Fruit fly (Drosophila melanogaster): Measurements from ENCODE around the gene mora.

mora gene

DNA sequence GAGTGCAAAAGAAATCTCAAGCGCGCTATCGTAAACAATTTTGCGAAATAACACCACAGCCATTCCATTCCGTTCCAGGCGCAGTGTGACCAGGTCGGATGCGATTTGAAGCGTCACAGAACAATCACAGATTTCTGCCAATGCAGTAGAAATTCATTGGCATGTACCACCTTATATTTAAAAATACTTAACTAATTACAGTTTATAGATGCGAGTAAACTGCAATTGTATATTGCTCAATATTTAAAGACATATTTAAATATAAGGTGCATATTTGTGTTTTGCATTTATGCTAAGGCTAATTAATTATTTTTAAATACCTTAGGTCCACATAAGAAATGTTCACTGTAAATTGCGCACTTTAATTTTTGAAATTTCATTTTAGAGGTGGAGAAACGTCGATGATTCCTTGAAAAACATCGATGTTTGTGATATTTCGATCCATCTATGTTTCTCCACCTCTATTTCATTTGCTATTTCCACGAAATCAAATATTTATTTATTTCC is 7.3 kb downstream of the mora start, which contains the start of the genes SMC6 and CG6204 (continued):
- TF ChIP-seq CG6276 (GFP tag; optimal IDR thresholded peaks at IDR 0.05), result no peak
- TF ChIP-seq CG11762 (GFP tag; optimal IDR thresholded peaks at IDR 0.05; ENCODE audit: insufficient read depth), result peak; percentile 97
- TF ChIP-seq CG8119 (GFP tag; IDR thresholded peaks at IDR 0.05), result peak; percentile 96
- TF ChIP-seq Met (GFP tag; optimal IDR thresholded peaks at IDR 0.05), result peak; percentile 97
- TF ChIP-seq Smox (GFP tag; optimal IDR thresholded peaks at IDR 0.05), result peak; percentile 95
- TF ChIP-seq acj6 (GFP tag; optimal IDR thresholded peaks at IDR 0.05), result peak; percentile 96
- TF ChIP-seq net (GFP tag; optimal IDR thresholded peaks at IDR 0.05), result peak; percentile 90
- peak; percentile 96 for TF ChIP-seq CG3919 (GFP tag; optimal IDR thresholded peaks at IDR 0.05)
- peak; percentile 96 for TF ChIP-seq Sox15 (GFP tag; optimal IDR thresholded peaks at IDR 0.05)
- peak; percentile 95 for TF ChIP-seq CG10631 (GFP tag; optimal IDR thresholded peaks at IDR 0.05)
- TF ChIP-seq CG8319 (GFP tag; optimal IDR thresholded peaks at IDR 0.05), result peak; percentile 92
- peak; percentile 94 for TF ChIP-seq CG34406 (GFP tag; optimal IDR thresholded peaks at IDR 0.05)
- peak; percentile 83 for TF ChIP-seq CG6854 (GFP tag; optimal IDR thresholded peaks at IDR 0.05)
- peak; percentile 97 for TF ChIP-seq eg (GFP tag; IDR thresholded peaks at IDR 0.05)

DNA sequence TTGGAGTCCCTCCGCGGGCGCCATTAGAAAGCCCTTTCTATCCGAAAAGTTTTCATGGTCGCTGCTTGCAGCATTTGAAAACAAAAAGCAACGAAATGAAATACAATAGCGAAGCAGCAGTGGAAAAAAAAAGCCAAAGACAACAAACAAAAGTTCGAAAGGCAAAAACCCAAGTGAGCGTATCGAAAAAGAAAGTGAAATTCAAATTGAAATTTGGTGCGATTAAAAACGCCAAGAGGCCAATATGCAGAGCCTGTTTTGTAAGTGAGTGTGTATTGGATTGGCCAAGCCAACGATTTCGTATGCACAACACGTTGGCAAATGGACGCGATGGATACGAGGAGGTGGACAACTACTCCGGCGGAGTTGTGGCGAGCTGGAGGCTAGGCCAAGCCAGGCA is 16.6 kb downstream of the mora start:
- TF ChIP-seq OdsH (GFP tag; optimal IDR thresholded peaks at IDR 0.05), result no peak
- peak; percentile 13; the same call in 1 of the 3 replicates for TF ChIP-seq eg (GFP tag; IDR thresholded peaks at IDR 0.05)
- peak; percentile 70 for TF ChIP-seq Blimp-1 (GFP tag; optimal IDR thresholded peaks at IDR 0.05)

DNA sequence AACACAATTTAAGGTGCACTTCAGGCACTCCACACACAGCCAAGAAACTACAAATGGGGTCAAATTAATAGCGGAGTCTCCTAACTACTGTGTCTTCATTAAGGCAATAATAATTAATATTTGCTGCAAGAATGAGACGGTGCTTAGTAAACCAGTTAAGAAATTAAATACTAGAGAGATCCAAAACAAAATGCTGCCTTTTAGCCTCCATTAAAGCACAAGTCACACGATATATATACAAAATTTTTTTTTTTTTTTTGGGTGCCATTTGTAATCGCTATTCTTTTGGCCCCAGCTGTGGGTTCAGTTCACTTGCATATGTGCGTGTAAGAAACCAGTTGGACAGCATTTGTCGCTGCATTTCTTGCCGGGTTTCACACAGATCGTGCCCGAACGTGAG is 17.3 kb downstream of the mora start:
- TF ChIP-seq CG9139 (GFP tag; optimal IDR thresholded peaks at IDR 0.05) (peak; percentile 26), Hr4 (GFP tag; optimal IDR thresholded peaks at IDR 0.05) (peak; percentile 92), Ets96B (tag; optimal IDR thresholded peaks at IDR 0.05) (peak; percentile 58), dac (GFP tag; optimal IDR thresholded peaks at IDR 0.05) (peak; percentile 80), CG6276 (GFP tag; optimal IDR thresholded peaks at IDR 0.05) (peak; percentile 90), eg (GFP tag; IDR thresholded peaks at IDR 0.05) (peak; percentile 84), fd85E (GFP tag; optimal IDR thresholded peaks at IDR 0.05) (peak; percentile 52), CG34406 (GFP tag; optimal IDR thresholded peaks at IDR 0.05) (peak; percentile 84), Hr38 (GFP tag; optimal IDR thresholded peaks at IDR 0.05) (no peak), net (GFP tag; optimal IDR thresholded peaks at IDR 0.05) (peak; percentile 85), lz (GFP tag; optimal IDR thresholded peaks at IDR 0.05) (peak; percentile 84), CG8119 (GFP tag; IDR thresholded peaks at IDR 0.05) (peak; percentile 94), CG31627 (GFP tag; optimal IDR thresholded peaks at IDR 0.05) (peak; percentile 81), CG10669 (GFP tag; optimal IDR thresholded peaks at IDR 0.05) (peak; percentile 72), Gug (GFP tag; IDR thresholded peaks at IDR 0.05) (peak; percentile 80), CG6808 (GFP tag; optimal IDR thresholded peaks at IDR 0.05) (peak; percentile 80), cyc (GFP tag; optimal IDR thresholded peaks at IDR 0.05) (peak; percentile 76), achi (GFP tag; optimal IDR thresholded peaks at IDR 0.05) (peak; percentile 86), CG15336 (GFP tag; IDR thresholded peaks at IDR 0.05) (peak; percentile 94), CG10631 (GFP tag; optimal IDR thresholded peaks at IDR 0.05) (peak; percentile 79), Sox14 (GFP tag; optimal IDR thresholded peaks at IDR 0.05) (peak; percentile 89), Sox15 (GFP tag; optimal IDR thresholded peaks at IDR 0.05) (peak; percentile 79), vri (GFP tag; optimal IDR thresholded peaks at IDR 0.05) (peak; percentile 78), salr (GFP tag; optimal IDR thresholded peaks at IDR 0.05) (peak; percentile 18 to 76), OdsH (GFP tag; optimal IDR thresholded peaks at IDR 0.05) (peak; percentile 88), topi (GFP tag; optimal IDR thresholded peaks at IDR 0.05) (peak; percentile 89), ss (GFP tag; optimal IDR thresholded peaks at IDR 0.05) (peak; percentile 82 to 86), svp (GFP tag) (peak; percentile 94), CG3032 (tag; optimal IDR thresholded peaks at IDR 0.05) (peak; percentile 71), CG8632 (GFP tag; optimal IDR thresholded peaks at IDR 0.05) (peak; percentile 85), Eip78C (GFP tag) (peak; percentile 98), CG4318 (GFP tag; optimal IDR thresholded peaks at IDR 0.05) (peak; percentile 76), fd59A (GFP tag; optimal IDR thresholded peaks at IDR 0.05) (peak; percentile 67), dsx (GFP tag; optimal IDR thresholded peaks at IDR 0.05; ENCODE audit: poor library complexity, severe bottlenecking) (peak; percentile 72), CG6163 (GFP tag; IDR thresholded peaks at IDR 0.05) (peak; percentile 80), acj6 (GFP tag; optimal IDR thresholded peaks at IDR 0.05) (peak; percentile 85), CG8319 (GFP tag; optimal IDR thresholded peaks at IDR 0.05) (peak; percentile 72), Met (GFP tag; optimal IDR thresholded peaks at IDR 0.05) (peak; percentile 90), CG11902 (GFP tag; optimal IDR thresholded peaks at IDR 0.05) (peak; percentile 69), CG16779 (tag; optimal IDR thresholded peaks at IDR 0.05) (peak; percentile 78)

Data from whole organism, prepupa.